Fruit fly (Drosophila melanogaster) whole organism, embryonic: Measurements from ENCODE around the gene miple1.
A peak's percentile ranks its signal among the peaks of the same experiment; 100 is the strongest.

Experiments
- Asciz ChIP-seq: fragments of 200-800 bp; sonication (Bioruptor generic); optimal IDR thresholded peaks from 2 replicates; lab custom pipeline; 2017; ENCODE audit warnings: missing biosample characterization, mild to moderate bottlenecking, missing genetic modification characterization, missing genetic modification reagents
- CG10274 ChIP-seq: fragments of 200-800 bp; sonication (Bioruptor generic); optimal IDR thresholded peaks from 3 replicates; lab custom pipeline; 2017; ENCODE audit warnings: missing biosample characterization, mild to moderate bottlenecking, missing genetic modification characterization
- CG11247 ChIP-seq: fragments of 200-800 bp; sonication (Bioruptor generic); IDR thresholded peaks from 2 replicates; pipeline ENCODE4 v1.3.6; 2022; ENCODE audit warnings: missing biosample characterization, missing genetic modification characterization
- CG11398 ChIP-seq: fragments of 200-800 bp; sonication (Bioruptor generic); optimal IDR thresholded peaks from 2 replicates; lab custom pipeline; 2016; ENCODE audit warnings: missing biosample characterization, missing genetic modification characterization
- CG12744 ChIP-seq: fragments of 200-800 bp; sonication (Bioruptor generic); optimal IDR thresholded peaks from 2 replicates; lab custom pipeline; 2016; ENCODE audit warnings: missing biosample characterization, missing genetic modification characterization
- CG13624 ChIP-seq: fragments of 200-800 bp; sonication (Bioruptor generic); optimal IDR thresholded peaks from 2 replicates; lab custom pipeline; 2016; ENCODE audit warnings: missing biosample characterization, missing genetic modification characterization
- CG14710 ChIP-seq: fragments of 200-800 bp; sonication (Bioruptor generic); optimal IDR thresholded peaks from 3 replicates; lab custom pipeline; 2019; ENCODE audit warnings: missing biosample characterization, mild to moderate bottlenecking, missing genetic modification characterization, moderate library complexity
- CG15514 ChIP-seq: fragments of 200-800 bp; sonication (Bioruptor generic); optimal IDR thresholded peaks from 3 replicates; lab custom pipeline; 2017; ENCODE audit warnings: missing biosample characterization, missing genetic modification characterization, mild to moderate bottlenecking, moderate library complexity, missing genetic modification reagents
- CG1792 ChIP-seq: fragments of 200-800 bp; sonication (Bioruptor generic); optimal IDR thresholded peaks from 2 replicates; lab custom pipeline; 2016; ENCODE audit warnings: missing biosample characterization, missing genetic modification characterization
- CG2116 ChIP-seq: fragments of 200-800 bp; sonication (Bioruptor generic); optimal IDR thresholded peaks from 3 replicates; lab custom pipeline; 2018; ENCODE audit warnings: missing biosample characterization, mild to moderate bottlenecking, missing genetic modification characterization
- CG2199 ChIP-seq: fragments of 200-800 bp; sonication (Bioruptor generic); IDR thresholded peaks from 3 replicates; pipeline ENCODE4 v1.3.6; 2022; ENCODE audit warnings: missing biosample characterization, missing genetic modification characterization
- CG34224 ChIP-seq: fragments of 200-800 bp; sonication (Bioruptor generic); IDR thresholded peaks from 3 replicates; pipeline ENCODE4 v1.3.6; 2022; ENCODE audit warnings: missing biosample characterization, missing genetic modification characterization; ENCODE audit not compliant: partially characterized antibody
- CG6813 ChIP-seq: fragments of 200-800 bp; sonication (Bioruptor generic); optimal IDR thresholded peaks from 2 replicates; lab custom pipeline; 2017; ENCODE audit warnings: missing biosample characterization, missing genetic modification characterization, mild to moderate bottlenecking, moderate library complexity, missing genetic modification reagents
- CG6854 ChIP-seq: fragments of 200-800 bp; sonication (Bioruptor generic); optimal IDR thresholded peaks from 3 replicates; lab custom pipeline; 2017; ENCODE audit warnings: missing biosample characterization, mild to moderate bottlenecking, missing genetic modification characterization
- CG8388 ChIP-seq: fragments of 200-800 bp; sonication (Bioruptor generic); optimal IDR thresholded peaks from 2 replicates; lab custom pipeline; 2019; ENCODE audit warnings: missing biosample characterization, mild to moderate bottlenecking, missing genetic modification characterization, moderate library complexity
- CG9932 ChIP-seq: fragments of 200-800 bp; sonication (Bioruptor generic); IDR thresholded peaks from 2 replicates; pipeline ENCODE4 v1.3.6; 2022; ENCODE audit warnings: missing biosample characterization, missing genetic modification characterization
- Chrac-16 ChIP-seq: fragments of 200-800 bp; sonication (Bioruptor generic); optimal IDR thresholded peaks from 3 replicates; lab custom pipeline; 2016; ENCODE audit warnings: missing biosample characterization, missing genetic modification characterization
- Dek ChIP-seq: fragments of 200-800 bp; sonication (Bioruptor generic); optimal IDR thresholded peaks from 3 replicates; lab custom pipeline; 2019; ENCODE audit warnings: missing biosample characterization, mild to moderate bottlenecking, missing genetic modification characterization, moderate library complexity
- Drgx ChIP-seq: fragments of 200-800 bp; sonication (Bioruptor generic); IDR thresholded peaks from 2 replicates; pipeline ENCODE4 v1.3.6; 2022; ENCODE audit warnings: missing biosample characterization, missing genetic modification characterization
- ERR ChIP-seq: fragments of 200-800 bp; sonication (Bioruptor generic); optimal IDR thresholded peaks from 2 replicates; lab custom pipeline; 2016; ENCODE audit warnings: missing biosample characterization, missing genetic modification characterization
- Ets65A ChIP-seq: fragments of 200-800 bp; sonication (Bioruptor generic); peaks from one replicate; lab custom pipeline; 2016; ENCODE audit warnings: missing biosample characterization, missing genetic modification characterization
- Fer1 ChIP-seq: fragments of 200-800 bp; sonication (Bioruptor generic); optimal IDR thresholded peaks from 2 replicates; lab custom pipeline; 2017; ENCODE audit warnings: missing biosample characterization, mild to moderate bottlenecking, missing genetic modification characterization
- HHEX ChIP-seq: fragments of 200-800 bp; sonication (Bioruptor generic); optimal IDR thresholded peaks from 3 replicates; lab custom pipeline; 2017; ENCODE audit warnings: missing biosample characterization, mild to moderate bottlenecking, missing genetic modification characterization, missing genetic modification reagents
- Hmr ChIP-seq: fragments of 200-800 bp; sonication (Bioruptor generic); optimal IDR thresholded peaks from 3 replicates; lab custom pipeline; 2017; ENCODE audit warnings: mild to moderate bottlenecking, missing biosample characterization, missing genetic modification reagents, missing genetic modification characterization
- Kr ChIP-seq: fragments of 200-800 bp; sonication (Bioruptor generic); optimal IDR thresholded peaks from 2 replicates; lab custom pipeline; 2017; ENCODE audit warnings: missing biosample characterization, mild to moderate bottlenecking, missing genetic modification characterization
- NfI ChIP-seq: fragments of 200-800 bp; sonication (Bioruptor generic); optimal IDR thresholded peaks from 3 replicates; lab custom pipeline; 2018; ENCODE audit warnings: missing biosample characterization, mild to moderate bottlenecking, missing genetic modification characterization, moderate library complexity
- Oaz ChIP-seq: fragments of 200-800 bp; sonication (Bioruptor generic); IDR thresholded peaks from 2 replicates; pipeline ENCODE4 v1.3.6; 2022; ENCODE audit warnings: missing biosample characterization, missing genetic modification characterization
- Pdp1 ChIP-seq, 2 experiments: fragments of 200-800 bp; sonication (Bioruptor generic); optimal IDR thresholded peaks; 3 replicates each; lab custom pipeline; 2016; ENCODE audit warnings: missing biosample characterization in 2 of 2, missing genetic modification characterization in 2 of 2, mild to moderate bottlenecking in 1 of 2, moderate library complexity in 1 of 2
- Poxn ChIP-seq: fragments of 200-800 bp; sonication (Bioruptor generic); IDR thresholded peaks from 2 replicates; pipeline ENCODE4 v1.3.6; 2022; ENCODE audit warnings: missing biosample characterization, missing genetic modification characterization
- Rfx ChIP-seq: fragments of 200-800 bp; sonication (Bioruptor generic); IDR thresholded peaks from 2 replicates; pipeline ENCODE4 v1.3.6; 2022; ENCODE audit warnings: missing biosample characterization, missing genetic modification characterization
- Sry-δ ChIP-seq: fragments of 200-800 bp; sonication (Bioruptor generic); optimal IDR thresholded peaks from 2 replicates; lab custom pipeline; 2016; ENCODE audit warnings: missing biosample characterization, missing genetic modification characterization
- btn ChIP-seq: fragments of 200-800 bp; sonication (Bioruptor generic); optimal IDR thresholded peaks from 2 replicates; lab custom pipeline; 2016; ENCODE audit warnings: missing biosample characterization, missing genetic modification characterization
- cato ChIP-seq: fragments of 200-800 bp; sonication (Bioruptor generic); optimal IDR thresholded peaks from 2 replicates; lab custom pipeline; 2016; ENCODE audit warnings: missing biosample characterization, missing genetic modification characterization, borderline replicate concordance
- chinmo ChIP-seq: fragments of 200-800 bp; sonication (Bioruptor generic); IDR thresholded peaks from 4 replicates; pipeline ENCODE4 v1.3.6; 2022; ENCODE audit warnings: missing biosample characterization, missing genetic modification characterization; ENCODE audit not compliant: partially characterized antibody
- da ChIP-seq: fragments of 200-800 bp; sonication (Bioruptor generic); optimal IDR thresholded peaks from 2 replicates; lab custom pipeline; 2016; ENCODE audit warnings: missing biosample characterization, missing genetic modification characterization
- dmrt11E ChIP-seq: fragments of 200-800 bp; sonication (Bioruptor generic); optimal IDR thresholded peaks from 3 replicates; lab custom pipeline; 2018; ENCODE audit warnings: missing biosample characterization, mild to moderate bottlenecking, missing genetic modification characterization, moderate library complexity
- eve ChIP-seq, 2 experiments: fragments of >200 bp; optimal IDR thresholded peaks; 2 replicates each; lab custom pipeline; 2017; ENCODE audit warnings: missing biosample characterization in 2 of 2, missing genetic modification characterization in 2 of 2
- gce ChIP-seq: fragments of 200-800 bp; sonication (Bioruptor generic); IDR thresholded peaks from 3 replicates; pipeline ENCODE4 v1.3.6; 2022; ENCODE audit warnings: missing biosample characterization, missing genetic modification characterization
- gem ChIP-seq: fragments of 200-800 bp; sonication (Bioruptor generic); optimal IDR thresholded peaks from 2 replicates; lab custom pipeline; 2019; ENCODE audit warnings: missing biosample characterization, mild to moderate bottlenecking, missing genetic modification characterization, moderate library complexity
- gfzf ChIP-seq: fragments of 200-800 bp; sonication (Bioruptor generic); optimal IDR thresholded peaks from 2 replicates; lab custom pipeline; 2016; ENCODE audit warnings: missing biosample characterization, mild to moderate bottlenecking, missing genetic modification characterization, moderate library complexity
- gsb-n ChIP-seq: fragments of 200-800 bp; sonication (Bioruptor generic); optimal IDR thresholded peaks from 3 replicates; lab custom pipeline; 2018; ENCODE audit warnings: missing biosample characterization, mild to moderate bottlenecking, missing genetic modification characterization
- lmd ChIP-seq: fragments of 200-800 bp; sonication (Bioruptor generic); IDR thresholded peaks from 2 replicates; pipeline ENCODE4 v1.3.6; 2022; ENCODE audit warnings: missing biosample characterization, missing genetic modification characterization
- nau ChIP-seq: fragments of 200-800 bp; sonication (Bioruptor generic); optimal IDR thresholded peaks from 3 replicates; lab custom pipeline; 2017; ENCODE audit warnings: missing biosample characterization, mild to moderate bottlenecking, missing genetic modification characterization, missing genetic modification reagents
- psq ChIP-seq: fragments of 200-800 bp; sonication (Bioruptor generic); optimal IDR thresholded peaks from 2 replicates; lab custom pipeline; 2017; ENCODE audit warnings: missing biosample characterization, missing genetic modification characterization
- schlank ChIP-seq: fragments of 200-800 bp; sonication (Bioruptor generic); optimal IDR thresholded peaks from 2 replicates; lab custom pipeline; 2018; ENCODE audit warnings: missing biosample characterization, mild to moderate bottlenecking, missing genetic modification characterization
- so ChIP-seq: fragments of 200-800 bp; sonication (Bioruptor generic); IDR thresholded peaks from 3 replicates; pipeline ENCODE4 v1.3.6; 2022; ENCODE audit warnings: missing biosample characterization, missing genetic modification characterization
- stwl ChIP-seq: fragments of 200-800 bp; sonication (Bioruptor generic); optimal IDR thresholded peaks from 3 replicates; lab custom pipeline; 2018; ENCODE audit warnings: missing biosample characterization, mild to moderate bottlenecking, missing genetic modification characterization, moderate library complexity
- twi ChIP-seq: fragments of 200-800 bp; optimal IDR thresholded peaks from 2 replicates; lab custom pipeline; 2019; ENCODE audit warnings: missing biosample characterization, mild to moderate bottlenecking, missing genetic modification characterization, moderate library complexity
- zfh1 ChIP-seq: fragments of 200-800 bp; sonication (Bioruptor generic); IDR thresholded peaks from 3 replicates; pipeline ENCODE4 v1.3.6; 2022; ENCODE audit warnings: missing biosample characterization, missing genetic modification characterization

The miple1 gene

dm6 chr3L:246644-247199 is 20.4 kb upstream of the miple1 start (continued):
- TF ChIP-seq Dek (tag; lab: Kevin White, UChicago) (no peak), CG34224 (no peak; the same call in 2 of the 3 replicates), gce (0 out of 3 replicates have a peak, but pooled peaks have one; percentile 52), eve (GFP tag; optimal IDR thresholded peaks at IDR 0.05; lab: Kevin White, UChicago) (peak in 1 of 2 experiments; percentile 64), Asciz (GFP tag; lab: Kevin White, UChicago) (no peak), Hmr (GFP tag; lab: Kevin White, UChicago) (no peak), CG6813 (GFP tag; lab: Kevin White, UChicago) (no peak), nau (GFP tag; lab: Kevin White, UChicago) (no peak), Rfx (peak; percentile 78; the same call in 1 of the 2 replicates), cato (GFP tag; lab: Kevin White, UChicago) (no peak), CG13624 (GFP tag; lab: Kevin White, UChicago) (peak; percentile 77), CG8388 (GFP tag; lab: Kevin White, UChicago) (no peak), CG11398 (no peak), chinmo (GFP tag; lab: Robert Waterston, UW) (0 out of 4 replicates have a peak, but pooled peaks have one; percentile 42), Sry-δ (peak; percentile 77), gem (tag; lab: Kevin White, UChicago) (no peak), CG1792 (GFP tag; lab: Kevin White, UChicago) (peak; percentile 45), CG14710 (tag; lab: Kevin White, UChicago) (peak; percentile 69), NfI (GFP tag; lab: Kevin White, UChicago) (no peak), dmrt11E (peak; percentile 23), CG10274 (GFP tag; lab: Kevin White, UChicago) (no peak), twi (tag; lab: Kevin White, UChicago) (peak; percentile 44), CG2199 (GFP tag; lab: Robert Waterston, UW) (0 out of 3 replicates have a peak, but pooled peaks have one; percentile 50), CG6854 (no peak), lmd (GFP tag; lab: Robert Waterston, UW) (peak; percentile 40; the same call in 1 of the 2 replicates), zfh1 (GFP tag; lab: Robert Waterston, UW) (peak; percentile 66; the same call in 2 of the 3 replicates), psq (GFP tag; lab: Kevin White, UChicago) (no peak), Kr (GFP tag; lab: Kevin White, UChicago) (no peak), schlank (no peak), ERR (GFP tag; lab: Kevin White, UChicago) (peak; percentile 24), btn (no peak), CG2116 (GFP tag; lab: Kevin White, UChicago) (peak; percentile 100), Chrac-16 (GFP tag; lab: Kevin White, UChicago) (peak; percentile 27), CG11247 (GFP tag; lab: Robert Waterston, UW) (no peak; the same call in none of the 2 replicates), CG9932 (no peak), gfzf (GFP tag; lab: Kevin White, UChicago) (peak; percentile 49), Pdp1 (GFP tag; optimal IDR thresholded peaks at IDR 0.05; lab: Kevin White, UChicago) (peak; percentile 29 to 88), CG15514 (GFP tag; lab: Kevin White, UChicago) (peak; percentile 76), HHEX (GFP tag; lab: Kevin White, UChicago) (no peak), Poxn (no peak), da (GFP tag; lab: Kevin White, UChicago) (peak; percentile 43), Fer1 (GFP tag; lab: Kevin White, UChicago) (no peak), stwl (tag; lab: Kevin White, UChicago) (peak; percentile 82), Drgx (GFP tag; lab: Robert Waterston, UW) (no peak), Oaz (peak; percentile 10; the same call in 1 of the 2 replicates), gsb-n (tag; lab: Kevin White, UChicago) (no peak), so (no peak), CG12744 (GFP tag; lab: Kevin White, UChicago) (peak; percentile 21), Ets65A (GFP tag; lab: Kevin White, UChicago) (peak; percentile 96)
